Worm (Caenorhabditis elegans) whole organism, dauer: ENCODE results near the gene C43D7.8.
"Not testable (repeated sequence)": the region's sequence is repeated elsewhere in the genome, so short reads cannot be mapped to it uniquely, and the experiment has no call there.

Experiments
- unc-62 ChIP-seq: sonication (generic microtip); optimal IDR thresholded peaks from 2 replicates; lab custom pipeline; 2017; ENCODE audit warnings: missing biosample characterization, missing genetic modification reagents, missing genetic modification characterization

Gene C43D7.8

ce11 chrV:19303589-19304174 is 7.6 kb downstream of the C43D7.8 start, which contains the start of the genes fbxb-63 and fbxb-61:
Gene fbxb-63, minus strand, starts transcription at chrV:19303730.
Gene fbxb-61, plus strand, starts transcription at chrV:19304124.
- TF ChIP-seq unc-62 (GFP tag; lab: Kevin White, UChicago), result no peak

- TF ChIP-seq unc-62 (GFP tag; lab: Kevin White, UChicago), result no peak
These were observed 9.4 kb downstream of the C43D7.8 start, which contains the start of gene fbxb-62 for ce11 chrV:19301934-19302333. Gene fbxb-62, minus strand, starts transcription at chrV:19302034.

- TF ChIP-seq unc-62 (GFP tag; lab: Kevin White, UChicago), result no peak
These were observed 12.0 kb downstream of the C43D7.8 start, which contains the start of gene F55C9.14 for ce11 chrV:19299262-19299661. Gene F55C9.14, plus strand, starts transcription at chrV:19299562.

ce11 chrV:19297510-19297909 is 13.8 kb downstream of the C43D7.8 start, which contains the start of gene fbxb-60:
Gene fbxb-60, plus strand, starts transcription at chrV:19297810.
- TF ChIP-seq unc-62 (GFP tag; lab: Kevin White, UChicago), result no peak

- TF ChIP-seq unc-62 (GFP tag; lab: Kevin White, UChicago), result no peak
These were observed 14.6 kb downstream of the C43D7.8 start, which contains the start of gene F55C9.6 for ce11 chrV:19296723-19297122. Gene F55C9.6, minus strand, starts transcription at chrV:19296823.

- no peak for TF ChIP-seq unc-62 (GFP tag; lab: Kevin White, UChicago)
These were observed 18.3 kb downstream of the C43D7.8 start, which contains the start of gene F55C9.5 for ce11 chrV:19293025-19293424. Gene F55C9.5, minus strand, starts transcription at chrV:19293125.

- no peak for TF ChIP-seq unc-62 (GFP tag; lab: Kevin White, UChicago)
These were observed 23.1 kb downstream of the C43D7.8 start, which contains the start of the genes F55C9.3 and fbxb-57 for ce11 chrV:19288073-19288805. Gene F55C9.3, minus strand, starts transcription at chrV:19288173. Gene fbxb-57, plus strand, starts transcription at chrV:19288755.

- no peak for TF ChIP-seq unc-62 (GFP tag; lab: Kevin White, UChicago)
These were observed 25.4 kb downstream of the C43D7.8 start for ce11 chrV:19285921-19286320.

- TF ChIP-seq unc-62 (GFP tag; lab: Kevin White, UChicago), result no peak
These were observed 29.0 kb downstream of the C43D7.8 start, which contains the start of gene fbxb-117 for ce11 chrV:19282314-19282713. Gene fbxb-117, plus strand, starts transcription at chrV:19282614.

- no peak for TF ChIP-seq unc-62 (GFP tag; lab: Kevin White, UChicago)
These were observed 31.4 kb downstream of the C43D7.8 start, which contains the start of gene F21D9.8 for ce11 chrV:19279888-19280287. Gene F21D9.8, minus strand, starts transcription at chrV:19279988.

ce11 chrV:19278488-19278887 is 32.8 kb downstream of the C43D7.8 start:
- TF ChIP-seq unc-62 (GFP tag; lab: Kevin White, UChicago), result no peak

- no peak for TF ChIP-seq unc-62 (GFP tag; lab: Kevin White, UChicago)
These were observed 34.9 kb downstream of the C43D7.8 start for ce11 chrV:19276354-19276753.

- TF ChIP-seq unc-62 (GFP tag; lab: Kevin White, UChicago), result not testable (repeated sequence)
These were observed 47.1 kb downstream of the C43D7.8 start, which contains the start of gene F21D9.1 for ce11 chrV:19264148-19264547. Gene F21D9.1, plus strand, starts transcription at chrV:19264448.

- no peak for TF ChIP-seq unc-62 (GFP tag; lab: Kevin White, UChicago)
These were observed 48.9 kb downstream of the C43D7.8 start, which contains the start of gene F21D9.2 for ce11 chrV:19262349-19262748. Gene F21D9.2, minus strand, starts transcription at chrV:19262449.

- TF ChIP-seq unc-62 (GFP tag; lab: Kevin White, UChicago), result no peak
These were observed 50.6 kb downstream of the C43D7.8 start for ce11 chrV:19260686-19261085.
